3 fruit fly cellular contexts compared by ENCODE assay signal in the genomic region with DNA sequence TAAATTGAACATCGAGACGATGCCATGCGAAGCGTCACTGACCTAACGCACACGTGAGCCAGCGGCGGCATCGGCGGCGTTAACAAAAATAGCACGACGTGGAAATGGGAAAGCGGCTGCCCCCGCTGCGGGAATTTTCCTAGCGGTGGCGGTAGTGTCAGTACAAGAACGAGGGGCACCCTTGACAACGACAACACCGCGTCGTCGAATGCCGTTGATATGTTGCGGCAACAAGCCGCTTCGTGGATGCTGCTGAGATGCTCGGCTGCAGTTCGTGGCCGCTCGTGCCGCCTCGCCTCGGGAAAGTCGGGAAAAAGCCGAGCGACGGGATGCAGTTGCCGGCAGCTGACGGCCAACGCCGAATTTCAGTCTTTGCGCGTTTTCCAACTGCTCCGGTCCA.
TF ChIP-seq lines count a peak whose summit lies in the region.

No protein-coding gene starts in this region.

- TF ChIP-seq CTCF in whole organism, embryonic (GFP tag; optimal IDR thresholded peaks at IDR 0.05; lab: Kevin White, UChicago): no peak

TF ChIP-seq in whole organism, embryonic, 481 proteins besides CTCF, POLR2A, EP300 and RAD21 (continues in another document):
- TF ChIP-seq CG8290 (GFP tag; optimal IDR thresholded peaks at IDR 0.05; lab: Kevin White, UChicago) (no peak), CG8290 (tag; optimal IDR thresholded peaks at IDR 0.05; lab: Kevin White, UChicago) (peak in 1 of 2 experiments; percentile 24), sens (GFP tag; lab: Kevin White, UChicago) (no peak), dmrt11E (tag; optimal IDR thresholded peaks at IDR 0.05; lab: Kevin White, UChicago) (no peak), ase (GFP tag; IDR thresholded peaks at IDR 0.05; lab: Robert Waterston, UW) (no peak), Elba2 (GFP tag; optimal IDR thresholded peaks at IDR 0.05; lab: Kevin White, UChicago) (no peak), CHES-1-like (GFP tag; optimal IDR thresholded peaks at IDR 0.05; lab: Kevin White, UChicago) (no peak), CG12942 (GFP tag; optimal IDR thresholded peaks at IDR 0.05; lab: Kevin White, UChicago) (no peak), CG9797 (GFP tag; optimal IDR thresholded peaks at IDR 0.05; lab: Kevin White, UChicago) (no peak), CG12769 (tag; optimal IDR thresholded peaks at IDR 0.05; lab: Kevin White, UChicago) (peak; percentile 67), CG5953 (GFP tag; IDR thresholded peaks at IDR 0.05; lab: Robert Waterston, UW) (no peak), Dek (tag; optimal IDR thresholded peaks at IDR 0.05; lab: Kevin White, UChicago) (no peak), Optix (GFP tag; IDR thresholded peaks at IDR 0.05; lab: Robert Waterston, UW) (no peak), CG2199 (GFP tag; IDR thresholded peaks at IDR 0.05; lab: Robert Waterston, UW) (peak; percentile 78; the same call in 2 of the 3 replicates), ci (GFP tag; IDR thresholded peaks at IDR 0.05; lab: Robert Waterston, UW) (peak; percentile 41; the same call in 1 of the 3 replicates), Deaf1 (tag; optimal IDR thresholded peaks at IDR 0.05; lab: Kevin White, UChicago) (peak; percentile 99), CG2678 (tag; optimal IDR thresholded peaks at IDR 0.05; lab: Kevin White, UChicago) (no peak), zen2 (GFP tag; IDR thresholded peaks at IDR 0.05; lab: Robert Waterston, UW; ENCODE audit: partially characterized antibody) (0 out of 3 replicates have a peak, but pooled peaks have one; percentile 13), nerfin-1 (tag; optimal IDR thresholded peaks at IDR 0.05; lab: Kevin White, UChicago) (peak; percentile 21), CG13123 (GFP tag; optimal IDR thresholded peaks at IDR 0.05; lab: Kevin White, UChicago) (no peak), crol (GFP tag; IDR thresholded peaks at IDR 0.05; lab: Robert Waterston, UW) (0 out of 2 replicates have a peak, but pooled peaks have one; percentile 12), CG5180 (GFP tag; optimal IDR thresholded peaks at IDR 0.05; lab: Kevin White, UChicago) (no peak), rib (GFP tag; IDR thresholded peaks at IDR 0.05; lab: Robert Waterston, UW) (no peak), CG15696 (tag; optimal IDR thresholded peaks at IDR 0.05; lab: Kevin White, UChicago) (no peak), CG11696 (GFP tag; IDR thresholded peaks at IDR 0.05; lab: Robert Waterston, UW) (no peak), kay (GFP tag; optimal IDR thresholded peaks at IDR 0.05; lab: Kevin White, UChicago) (no peak), da (GFP tag; optimal IDR thresholded peaks at IDR 0.05; lab: Kevin White, UChicago) (no peak), Jarid2 (GFP tag; optimal IDR thresholded peaks at IDR 0.05; lab: Kevin White, UChicago) (peak; percentile 69), gem (tag; optimal IDR thresholded peaks at IDR 0.05; lab: Kevin White, UChicago) (no peak)

TF ChIP-seq in whole organism, prepupa, 60 proteins besides CTCF, POLR2A, EP300 and RAD21:
- TF ChIP-seq Ets96B (tag; optimal IDR thresholded peaks at IDR 0.05; lab: Kevin White, UChicago): no peak
- no peak for TF ChIP-seq CG8119 (GFP tag; IDR thresholded peaks at IDR 0.05; lab: Robert Waterston, UW)
- TF ChIP-seq CG16779 (tag; optimal IDR thresholded peaks at IDR 0.05; lab: Kevin White, UChicago): no peak
- TF ChIP-seq eg (GFP tag; IDR thresholded peaks at IDR 0.05; lab: Robert Waterston, UW): no peak
- no peak for TF ChIP-seq cyc (GFP tag; optimal IDR thresholded peaks at IDR 0.05; lab: Kevin White, UChicago)
- no peak for TF ChIP-seq CG9139 (GFP tag; optimal IDR thresholded peaks at IDR 0.05; lab: Kevin White, UChicago)
- no peak for TF ChIP-seq CG1621 (tag; optimal IDR thresholded peaks at IDR 0.05; lab: Kevin White, UChicago)
- peak; percentile 7 for TF ChIP-seq Eip78C (GFP tag; lab: Kevin White, UChicago)
- no peak for TF ChIP-seq Hr4 (GFP tag; optimal IDR thresholded peaks at IDR 0.05; lab: Kevin White, UChicago)
- TF ChIP-seq vri (GFP tag; optimal IDR thresholded peaks at IDR 0.05; lab: Kevin White, UChicago): no peak
- no peak for TF ChIP-seq esn (GFP tag; optimal IDR thresholded peaks at IDR 0.05; lab: Kevin White, UChicago)
- TF ChIP-seq spab (GFP tag; optimal IDR thresholded peaks at IDR 0.05; lab: Kevin White, UChicago): no peak
- no peak for TF ChIP-seq Sox15 (GFP tag; optimal IDR thresholded peaks at IDR 0.05; lab: Kevin White, UChicago)
- TF ChIP-seq CG6163 (GFP tag; IDR thresholded peaks at IDR 0.05; lab: Robert Waterston, UW): peak; percentile 36; the same call in 1 of the 3 replicates
- TF ChIP-seq Gug (GFP tag; IDR thresholded peaks at IDR 0.05; lab: Robert Waterston, UW): no peak
- TF ChIP-seq lz (GFP tag; optimal IDR thresholded peaks at IDR 0.05; lab: Kevin White, UChicago): no peak
- no peak for TF ChIP-seq Lpt (GFP tag; optimal IDR thresholded peaks at IDR 0.05; lab: Kevin White, UChicago)

TF ChIP-seq in whole organism, pupa, 21 proteins besides CTCF, POLR2A, EP300 and RAD21:
- TF ChIP-seq CG17806 (tag; optimal IDR thresholded peaks at IDR 0.05; lab: Kevin White, UChicago): no peak
- peak; percentile 48 for TF ChIP-seq CG13204 (GFP tag; optimal IDR thresholded peaks at IDR 0.05; lab: Kevin White, UChicago)
- peak; percentile 59; the same call in 1 of the 3 replicates for TF ChIP-seq CG4496 (GFP tag; IDR thresholded peaks at IDR 0.05; lab: Robert Waterston, UW)
